Fruit fly (Drosophila melanogaster) whole organism, embryonic: ENCODE results near the gene Ufl1.

ENCODE experiments used
- CG11723 ChIP-seq: fragments of 200-800 bp; sonication (Bioruptor generic); optimal IDR thresholded peaks from 2 replicates; lab custom pipeline; 2017; ENCODE audit warnings: missing biosample characterization, mild to moderate bottlenecking, missing genetic modification characterization
- CG12299 ChIP-seq: fragments of 200-800 bp; sonication (Bioruptor generic); optimal IDR thresholded peaks from 2 replicates; lab custom pipeline; 2018; ENCODE audit warnings: missing biosample characterization, mild to moderate bottlenecking, missing genetic modification characterization
- CG12769 ChIP-seq: fragments of 200-800 bp; sonication (Bioruptor generic); optimal IDR thresholded peaks from 2 replicates; lab custom pipeline; 2019; ENCODE audit warnings: missing biosample characterization, mild to moderate bottlenecking, missing genetic modification characterization, moderate library complexity
- CG17385 ChIP-seq: fragments of 200-800 bp; sonication (Bioruptor generic); optimal IDR thresholded peaks from 3 replicates; lab custom pipeline; 2018; ENCODE audit warnings: missing biosample characterization, mild to moderate bottlenecking, missing genetic modification characterization
- CG1832 ChIP-seq: fragments of 200-800 bp; sonication (Bioruptor generic); optimal IDR thresholded peaks from 2 replicates; lab custom pipeline; 2017; ENCODE audit warnings: missing biosample characterization, mild to moderate bottlenecking, missing genetic modification characterization, inconsistent platforms
- CG18599 ChIP-seq: fragments of 200-800 bp; sonication (Bioruptor generic); optimal IDR thresholded peaks from 3 replicates; lab custom pipeline; 2017; ENCODE audit warnings: missing biosample characterization, missing genetic modification characterization, mild to moderate bottlenecking, moderate library complexity, missing genetic modification reagents
- CG2120 ChIP-seq: fragments of 200-800 bp; sonication (Bioruptor generic); optimal IDR thresholded peaks from 3 replicates; lab custom pipeline; 2016; ENCODE audit warnings: missing biosample characterization, missing genetic modification characterization
- CG2678 ChIP-seq: fragments of 200-800 bp; sonication (Bioruptor generic); optimal IDR thresholded peaks from 3 replicates; lab custom pipeline; 2019; ENCODE audit warnings: missing biosample characterization, mild to moderate bottlenecking, missing genetic modification characterization, moderate library complexity
- CG2712 ChIP-seq: fragments of 200-800 bp; optimal IDR thresholded peaks from 3 replicates; lab custom pipeline; 2019; ENCODE audit warnings: missing biosample characterization, mild to moderate bottlenecking, missing genetic modification characterization, moderate library complexity
- CG31365 ChIP-seq: fragments of 200-800 bp; sonication (Bioruptor generic); optimal IDR thresholded peaks from 2 replicates; lab custom pipeline; 2018; ENCODE audit warnings: missing biosample characterization, mild to moderate bottlenecking, missing genetic modification characterization
- CG32767 ChIP-seq: fragments of 200-800 bp; sonication (Bioruptor generic); IDR thresholded peaks from 2 replicates; pipeline ENCODE4 v1.3.6; 2022; ENCODE audit warnings: missing biosample characterization, missing genetic modification characterization
- CG3281 ChIP-seq: fragments of 200-800 bp; sonication (Bioruptor generic); optimal IDR thresholded peaks from 3 replicates; lab custom pipeline; 2017; ENCODE audit warnings: missing biosample characterization, mild to moderate bottlenecking, missing genetic modification characterization
- CG33213 ChIP-seq: fragments of 200-800 bp; sonication (Bioruptor generic); optimal IDR thresholded peaks from 3 replicates; lab custom pipeline; 2016; ENCODE audit warnings: missing biosample characterization, missing genetic modification characterization
- CG6254 ChIP-seq: fragments of 200-800 bp; sonication (Bioruptor generic); optimal IDR thresholded peaks from 3 replicates; lab custom pipeline; 2017; ENCODE audit warnings: mild to moderate bottlenecking, missing biosample characterization, missing genetic modification reagents, missing genetic modification characterization
- CG7786 ChIP-seq: fragments of 200-800 bp; sonication (Bioruptor generic); optimal IDR thresholded peaks from 2 replicates; lab custom pipeline; 2016; ENCODE audit warnings: missing biosample characterization, missing genetic modification characterization
- CG8290 ChIP-seq, 3 experiments: fragments of 200-800 bp; sonication (Bioruptor generic); optimal IDR thresholded peaks; 2 replicates each; lab custom pipeline; 2016 to 2019; ENCODE audit warnings: missing biosample characterization in 3 of 3, missing genetic modification characterization in 3 of 3, mild to moderate bottlenecking in 2 of 3, moderate library complexity in 1 of 3
- CG8924 ChIP-seq: fragments of 200-800 bp; optimal IDR thresholded peaks from 3 replicates; lab custom pipeline; 2019; ENCODE audit warnings: missing biosample characterization, mild to moderate bottlenecking, missing genetic modification characterization, moderate library complexity
- D19A ChIP-seq: fragments of 200-800 bp; optimal IDR thresholded peaks from 3 replicates; lab custom pipeline; 2019; ENCODE audit warnings: missing biosample characterization, mild to moderate bottlenecking, missing genetic modification characterization, moderate library complexity
- HLHmδ ChIP-seq: fragments of 200-800 bp; sonication (Bioruptor generic); optimal IDR thresholded peaks from 2 replicates; lab custom pipeline; 2018; ENCODE audit warnings: missing biosample characterization, mild to moderate bottlenecking, missing genetic modification characterization, moderate library complexity
- Hr51 ChIP-seq, 2 experiments: fragments of 200-800 bp; sonication (Bioruptor generic); optimal IDR thresholded peaks; 2 replicates in 1 of 2; 3 replicates in 1 of 2; lab custom pipeline; 2016 to 2018; ENCODE audit warnings: missing biosample characterization in 2 of 2, missing genetic modification characterization in 2 of 2, mild to moderate bottlenecking in 1 of 2, moderate library complexity in 1 of 2
- Hr78 ChIP-seq, 2 experiments: fragments of 200-800 bp in 1 of 2; fragments of >200 bp in 1 of 2; sonication (Bioruptor generic) in 1 of 2; optimal IDR thresholded peaks; 2 replicates each; lab custom pipeline; 2017 to 2019; ENCODE audit warnings: missing biosample characterization in 2 of 2, missing genetic modification characterization in 2 of 2, mild to moderate bottlenecking in 1 of 2, moderate library complexity in 1 of 2
- Jarid2 ChIP-seq: fragments of 200-800 bp; sonication (Bioruptor generic); optimal IDR thresholded peaks from 3 replicates; lab custom pipeline; 2017; ENCODE audit warnings: mild to moderate bottlenecking, missing biosample characterization, missing genetic modification reagents, missing genetic modification characterization
- Lpt ChIP-seq: fragments of >200 bp; optimal IDR thresholded peaks from 2 replicates; lab custom pipeline; 2018; ENCODE audit warnings: missing biosample characterization, missing genetic modification characterization
- MTF-1 ChIP-seq: fragments of 200-800 bp; sonication (Bioruptor generic); optimal IDR thresholded peaks from 2 replicates; lab custom pipeline; 2018; ENCODE audit warnings: missing biosample characterization, mild to moderate bottlenecking, missing genetic modification characterization, borderline replicate concordance
- Med ChIP-seq: fragments of 200-800 bp; sonication (Bioruptor generic); peaks from one replicate; lab custom pipeline; 2016; ENCODE audit warnings: missing biosample characterization, missing genetic modification characterization, mild to moderate bottlenecking, inconsistent platforms, moderate library complexity
- Ptx1 ChIP-seq: fragments of 200-800 bp; sonication (Bioruptor generic); IDR thresholded peaks from 2 replicates; pipeline ENCODE4 v1.3.6; 2022; ENCODE audit warnings: missing biosample characterization, missing genetic modification characterization
- abd-A ChIP-seq: fragments of 200-800 bp; sonication (Bioruptor generic); optimal IDR thresholded peaks from 3 replicates; lab custom pipeline; 2019; ENCODE audit warnings: missing biosample characterization, mild to moderate bottlenecking, missing genetic modification characterization, moderate library complexity
- ap ChIP-seq: fragments of 200-800 bp; sonication (Bioruptor generic); IDR thresholded peaks from 2 replicates; pipeline ENCODE4 v1.3.6; 2022; ENCODE audit warnings: missing biosample characterization, missing genetic modification characterization
- bab2 ChIP-seq: fragments of 200-800 bp; sonication (Bioruptor generic); optimal IDR thresholded peaks from 2 replicates; lab custom pipeline; 2016; ENCODE audit warnings: missing biosample characterization, missing genetic modification characterization
- bowl ChIP-seq: fragments of 200-800 bp; sonication (Bioruptor generic); IDR thresholded peaks from 2 replicates; pipeline ENCODE4 v1.3.6; 2022; ENCODE audit warnings: missing biosample characterization, missing genetic modification characterization
- cato ChIP-seq: fragments of 200-800 bp; sonication (Bioruptor generic); optimal IDR thresholded peaks from 2 replicates; lab custom pipeline; 2016; ENCODE audit warnings: missing biosample characterization, missing genetic modification characterization, borderline replicate concordance
- ftz-f1 ChIP-seq: fragments of 200-800 bp; sonication (Bioruptor generic); optimal IDR thresholded peaks from 2 replicates; lab custom pipeline; 2016; ENCODE audit warnings: missing biosample characterization, missing genetic modification characterization
- gem ChIP-seq: fragments of 200-800 bp; sonication (Bioruptor generic); optimal IDR thresholded peaks from 2 replicates; lab custom pipeline; 2019; ENCODE audit warnings: missing biosample characterization, mild to moderate bottlenecking, missing genetic modification characterization, moderate library complexity
- gro ChIP-seq: fragments of 200-800 bp; sonication (Bioruptor generic); optimal IDR thresholded peaks from 2 replicates; lab custom pipeline; 2016; ENCODE audit warnings: missing biosample characterization, missing genetic modification characterization
- gsb-n ChIP-seq: fragments of 200-800 bp; sonication (Bioruptor generic); optimal IDR thresholded peaks from 3 replicates; lab custom pipeline; 2018; ENCODE audit warnings: missing biosample characterization, mild to moderate bottlenecking, missing genetic modification characterization
- insv ChIP-seq, 2 experiments: fragments of 200-800 bp; sonication (Bioruptor generic); optimal IDR thresholded peaks; 3 replicates each; lab custom pipeline; 2016 to 2018; ENCODE audit warnings: missing biosample characterization in 2 of 2, missing genetic modification characterization in 2 of 2
- kni ChIP-seq: fragments of 200-800 bp; sonication (Bioruptor generic); optimal IDR thresholded peaks from 3 replicates; lab custom pipeline; 2017; ENCODE audit warnings: mild to moderate bottlenecking, missing biosample characterization, missing genetic modification reagents, missing genetic modification characterization
- lola ChIP-seq, 3 experiments: fragments of >200 bp in 2 of 3; fragments of 200-800 bp in 1 of 3; sonication (Bioruptor generic) in 1 of 3; optimal IDR thresholded peaks; 2 replicates each; lab custom pipeline; 2017 to 2019; ENCODE audit warnings: missing biosample characterization in 3 of 3, missing genetic modification characterization in 3 of 3, mild to moderate bottlenecking in 1 of 3, moderate library complexity in 1 of 3
- lov ChIP-seq, 2 experiments: fragments of 200-800 bp in 1 of 2; fragments of >200 bp in 1 of 2; sonication (Bioruptor generic) in 1 of 2; IDR thresholded peaks in 1 of 2; optimal IDR thresholded peaks in 1 of 2; 2 replicates in 1 of 2; 3 replicates in 1 of 2; pipeline versions ENCODE4 v1.3.6 to Lab custom; 2017 to 2022; ENCODE audit warnings: missing biosample characterization in 1 of 2, missing genetic modification characterization in 1 of 2
- mam ChIP-seq: fragments of 200-800 bp; sonication (Bioruptor generic); optimal IDR thresholded peaks from 3 replicates; lab custom pipeline; 2016; ENCODE audit warnings: missing biosample characterization, missing genetic modification characterization
- oc ChIP-seq: fragments of 200-800 bp; sonication (Bioruptor generic); optimal IDR thresholded peaks from 2 replicates; lab custom pipeline; 2018; ENCODE audit warnings: missing biosample characterization, mild to moderate bottlenecking, missing genetic modification characterization, moderate library complexity
- run ChIP-seq: fragments of 200-800 bp; sonication (Bioruptor generic); optimal IDR thresholded peaks from 3 replicates; lab custom pipeline; 2018; ENCODE audit warnings: missing biosample characterization, mild to moderate bottlenecking, missing genetic modification characterization
- sd ChIP-seq: fragments of 200-800 bp; sonication (Bioruptor generic); optimal IDR thresholded peaks from 3 replicates; lab custom pipeline; 2018; ENCODE audit warnings: missing biosample characterization, mild to moderate bottlenecking, missing genetic modification characterization, moderate library complexity
- sens ChIP-seq: fragments of 200-800 bp; sonication (Bioruptor generic); peaks from one replicate; lab custom pipeline; 2016; ENCODE audit warnings: missing biosample characterization, missing genetic modification characterization
- shn ChIP-seq: fragments of 200-800 bp; sonication (Bioruptor generic); optimal IDR thresholded peaks from 3 replicates; lab custom pipeline; 2016; ENCODE audit warnings: missing biosample characterization, missing genetic modification characterization
- vfl ChIP-seq: fragments of 200-800 bp; sonication (Bioruptor generic); optimal IDR thresholded peaks from 2 replicates; lab custom pipeline; 2016; ENCODE audit warnings: missing biosample characterization, missing genetic modification characterization

Gene Ufl1

DNA sequence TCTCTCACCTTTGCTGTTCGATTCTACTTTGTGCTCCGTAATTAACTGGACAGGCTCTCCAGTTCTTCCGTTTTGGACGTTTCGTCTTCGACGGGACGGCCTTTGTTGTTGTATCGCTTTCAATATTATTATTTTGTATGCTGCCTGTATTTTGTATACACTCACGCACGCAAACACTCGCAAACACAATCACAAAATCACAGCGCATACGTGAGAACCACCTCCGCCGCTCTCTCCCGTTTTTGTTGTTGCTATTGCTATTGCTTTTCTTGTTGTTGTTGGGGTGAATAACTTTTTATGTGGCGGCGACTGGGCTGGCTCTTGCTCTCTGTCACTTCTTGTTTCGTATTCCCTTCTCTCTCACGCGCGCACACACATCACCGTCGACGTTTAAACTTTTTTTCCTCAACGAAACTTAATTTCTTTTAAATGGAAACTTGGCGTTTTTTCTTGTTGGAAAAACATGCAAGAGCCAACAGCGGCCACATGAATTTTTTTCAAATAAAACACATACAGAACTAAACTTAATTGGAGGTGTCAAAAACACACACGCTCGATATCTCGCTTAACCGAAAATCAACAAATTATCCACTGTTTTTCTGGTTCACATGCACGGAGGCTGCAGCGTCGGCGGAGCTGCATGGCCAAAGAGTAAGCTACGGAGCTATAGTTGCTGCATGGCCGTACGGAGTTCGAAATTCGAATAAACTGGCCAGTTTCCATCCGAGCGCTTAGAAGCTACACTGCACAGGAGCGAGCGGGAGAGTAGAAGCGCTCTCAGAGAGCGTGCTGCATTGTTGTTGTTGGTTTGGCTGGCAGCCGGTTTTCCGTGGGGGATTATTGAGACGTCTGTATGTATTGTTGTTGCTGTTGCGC lies 33.7 kb upstream of the Ufl1 start:
- TF ChIP-seq Lpt (GFP tag; lab: Kevin White, UChicago) (no peak), CG8290 (GFP tag; optimal IDR thresholded peaks at IDR 0.05; lab: Kevin White, UChicago) (no peak), CG8290 (tag; optimal IDR thresholded peaks at IDR 0.05; lab: Kevin White, UChicago) (peak in 1 of 2 experiments; percentile 14), D19A (tag; lab: Kevin White, UChicago) (peak; percentile 51), gsb-n (tag; lab: Kevin White, UChicago) (no peak), Med (GFP tag; lab: Kevin White, UChicago) (peak; percentile 74), CG8924 (tag; lab: Kevin White, UChicago) (peak; percentile 67), Jarid2 (GFP tag; lab: Kevin White, UChicago) (peak; percentile 52), Hr78 (GFP tag; optimal IDR thresholded peaks at IDR 0.05; lab: Kevin White, UChicago) (peak in 1 of 2 experiments; percentile 14), HLHmδ (GFP tag; lab: Kevin White, UChicago) (peak; percentile 37), CG32767 (GFP tag; lab: Robert Waterston, UW) (no peak), sd (tag; lab: Kevin White, UChicago) (peak; percentile 45), lola (GFP tag; optimal IDR thresholded peaks at IDR 0.05; lab: Kevin White, UChicago) (no peak), ap (GFP tag; lab: Robert Waterston, UW) (no peak), gro (GFP tag; lab: Kevin White, UChicago) (peak; percentile 36), gem (peak; percentile 32), shn (GFP tag; lab: Kevin White, UChicago) (peak; percentile 9), MTF-1 (GFP tag; lab: Kevin White, UChicago) (peak; percentile 27), oc (peak; percentile 10), CG12769 (tag; lab: Kevin White, UChicago) (peak; percentile 56), CG11723 (GFP tag; lab: Kevin White, UChicago) (peak; percentile 3), run (tag; lab: Kevin White, UChicago) (no peak), kni (GFP tag; lab: Kevin White, UChicago) (peak; percentile 38), CG2712 (tag; lab: Kevin White, UChicago) (peak; percentile 15), Ptx1 (GFP tag; lab: Robert Waterston, UW) (no peak), CG33213 (GFP tag; lab: Kevin White, UChicago) (no peak), ftz-f1 (GFP tag; lab: Kevin White, UChicago) (no peak), mam (peak; percentile 12), sens (GFP tag; lab: Kevin White, UChicago) (peak; percentile 80), CG31365 (tag; lab: Kevin White, UChicago) (no peak), CG2120 (GFP tag; lab: Kevin White, UChicago) (peak; percentile 17), abd-A (tag; lab: Kevin White, UChicago) (peak; percentile 68), cato (GFP tag; lab: Kevin White, UChicago) (no peak), bab2 (GFP tag; lab: Kevin White, UChicago) (peak; percentile 23), bowl (GFP tag; lab: Robert Waterston, UW) (no peak), CG17385 (GFP tag; lab: Kevin White, UChicago) (no peak), CG18599 (GFP tag; lab: Kevin White, UChicago) (peak; percentile 15), CG3281 (GFP tag; lab: Kevin White, UChicago) (peak; percentile 2), CG2678 (tag; lab: Kevin White, UChicago) (peak; percentile 27), CG7786 (GFP tag; lab: Kevin White, UChicago) (peak; percentile 33), Hr51 (GFP tag; optimal IDR thresholded peaks at IDR 0.05; lab: Kevin White, UChicago) (peak in 1 of 2 experiments; percentile 14), insv (GFP tag; optimal IDR thresholded peaks at IDR 0.05; lab: Kevin White, UChicago) (peak in 1 of 2 experiments; percentile 48), lov (optimal IDR thresholded peaks at IDR 0.05; lab: Kevin White, UChicago) (no peak), lov (GFP tag; IDR thresholded peaks at IDR 0.05; lab: Robert Waterston, UW) (no peak), vfl (peak; percentile 12), CG1832 (GFP tag; lab: Kevin White, UChicago) (peak; percentile 26), CG12299 (tag; lab: Kevin White, UChicago) (peak; percentile 49), CG6254 (GFP tag; lab: Kevin White, UChicago) (peak; percentile 43)
